Worm (Caenorhabditis elegans): ENCODE measurements around the gene ghi-1.

- TF ChIP-seq F13C5.2 (tag; optimal IDR thresholded peaks at IDR 0.05) = no peak
- no peak for TF ChIP-seq ceh-13 (GFP tag; optimal IDR thresholded peaks at IDR 0.05)
- no peak for TF ChIP-seq ama-1 (optimal IDR thresholded peaks at IDR 0.05)
- TF ChIP-seq hnd-1 (tag; optimal IDR thresholded peaks at IDR 0.05) = no peak
- no peak for TF ChIP-seq hmbx-1 (tag; optimal IDR thresholded peaks at IDR 0.05)
Measured at ce11 chrII:11621576-11621975, 25.0 kb upstream of the ghi-1 start.

Data from whole organism, early embryonic.